Worm (Caenorhabditis elegans) whole organism, L3 larva: ENCODE results near the gene eri-1.

ENCODE experiments used
- ama-1 ChIP-seq: fragments of 150-350 bp; optimal IDR thresholded peaks from 2 replicates; lab custom pipeline; 2018
- ceh-28 ChIP-seq: fragments of 150-350 bp; optimal IDR thresholded peaks from 2 replicates; lab custom pipeline; 2014; ENCODE audit warnings: missing biosample characterization, missing genetic modification reagents, missing genetic modification characterization
- fos-1 ChIP-seq: fragments of 150-350 bp; optimal IDR thresholded peaks from 2 replicates; lab custom pipeline; 2014; ENCODE audit warnings: missing biosample characterization, missing genetic modification characterization
- lin-15B ChIP-seq: fragments of 150-350 bp; optimal IDR thresholded peaks from 2 replicates; lab custom pipeline; 2014; ENCODE audit warnings: missing biosample characterization, missing genetic modification characterization
- mml-1 ChIP-seq: fragments of 150-350 bp; sonication (generic microtip); optimal IDR thresholded peaks from 3 replicates; lab custom pipeline; 2014; ENCODE audit warnings: missing biosample characterization, missing genetic modification characterization
- nhr-11 ChIP-seq: fragments of 150-350 bp; optimal IDR thresholded peaks from 2 replicates; lab custom pipeline; 2014; ENCODE audit warnings: missing biosample characterization, missing genetic modification characterization
- nhr-76 ChIP-seq: fragments of 150-350 bp; sonication (generic microtip); optimal IDR thresholded peaks from 5 replicates; lab custom pipeline; 2014; ENCODE audit warnings: missing biosample characterization, missing genetic modification characterization
- nhr-77 ChIP-seq: fragments of 150-350 bp; optimal IDR thresholded peaks from 2 replicates; lab custom pipeline; 2014; ENCODE audit warnings: missing biosample characterization, missing genetic modification characterization
- pqm-1 ChIP-seq: fragments of 150-350 bp; optimal IDR thresholded peaks from 2 replicates; lab custom pipeline; 2017; ENCODE audit warnings: missing biosample characterization, missing genetic modification characterization, inconsistent platforms
- sea-2 ChIP-seq: fragments of 150-350 bp; sonication (generic microtip); optimal IDR thresholded peaks from 4 replicates; lab custom pipeline; 2014; ENCODE audit warnings: missing biosample characterization, missing genetic modification reagents, missing genetic modification characterization
- skn-1 ChIP-seq: fragments of 150-350 bp; optimal IDR thresholded peaks from 2 replicates; lab custom pipeline; 2014; ENCODE audit warnings: missing biosample characterization, missing genetic modification characterization
- unc-62 ChIP-seq: fragments of 150-350 bp; sonication (generic microtip); optimal IDR thresholded peaks from 4 replicates; lab custom pipeline; 2014; ENCODE audit warnings: missing biosample characterization, missing genetic modification reagents, missing genetic modification characterization
- zag-1 ChIP-seq: fragments of 150-350 bp; optimal IDR thresholded peaks from 2 replicates; lab custom pipeline; 2014; ENCODE audit warnings: missing biosample characterization, missing genetic modification characterization

DNA sequence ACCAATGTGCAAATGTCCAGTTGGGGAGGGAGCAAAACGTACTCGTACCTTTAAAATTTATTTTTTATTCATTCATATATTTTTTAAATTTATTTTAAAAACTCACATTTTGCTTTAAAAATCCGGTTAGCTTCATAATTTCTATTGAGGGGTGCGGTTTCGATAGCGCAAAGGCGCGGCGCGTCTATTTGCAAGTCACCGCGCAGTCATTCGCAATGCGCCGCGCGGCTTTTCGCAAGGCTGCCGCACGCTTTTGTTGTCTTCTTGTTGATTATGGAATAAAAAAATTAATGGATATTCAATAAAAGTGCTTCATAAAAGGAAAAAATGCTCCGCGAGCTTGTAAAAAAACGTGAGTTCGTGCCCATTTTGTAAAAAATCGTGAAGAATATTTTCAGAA lies 29.5 kb downstream of the eri-1 start, which contains the start of the genes ears-2 and uncp-18:
- TF ChIP-seq lin-15B (tag; lab: Kevin White, UChicago) (peak; percentile 79), skn-1 (tag; lab: Kevin White, UChicago) (peak; percentile 77), nhr-77 (peak; percentile 48), unc-62 (GFP tag; lab: Kevin White, UChicago) (no peak), nhr-76 (tag; lab: Kevin White, UChicago) (peak; percentile 32), sea-2 (GFP tag; lab: Kevin White, UChicago) (no peak), ama-1 (lab: Kevin White, UChicago) (peak; percentile 27), zag-1 (tag; lab: Kevin White, UChicago) (peak; percentile 48), ceh-28 (peak; percentile 86), nhr-11 (tag; lab: Kevin White, UChicago) (no peak), pqm-1 (tag; lab: Kevin White, UChicago) (peak; percentile 4), fos-1 (tag; lab: Kevin White, UChicago) (no peak), mml-1 (tag; lab: Kevin White, UChicago) (no peak)
